Worm (Caenorhabditis elegans) whole organism, L1 larva: ENCODE results near the gene W03B1.9.
A peak's percentile ranks its signal among the peaks of the same experiment; 100 is the strongest.

ENCODE experiments used
- C34B4.2 ChIP-seq: sonication (generic microtip); optimal IDR thresholded peaks from 2 replicates; lab custom pipeline; 2017; ENCODE audit warnings: mild to moderate bottlenecking, missing genetic modification characterization, missing compliant biosample characterization
- ama-1 ChIP-seq: fragments of 150-350 bp; optimal IDR thresholded peaks from 2 replicates; lab custom pipeline; 2014
- blmp-1 ChIP-seq: fragments of 150-350 bp; optimal IDR thresholded peaks from 2 replicates; lab custom pipeline; 2014; ENCODE audit warnings: missing biosample characterization, missing genetic modification characterization
- ceh-8 ChIP-seq: fragments of 200-800 bp; sonication (Bioruptor generic); optimal IDR thresholded peaks from 2 replicates; lab custom pipeline; 2018; ENCODE audit warnings: mild to moderate bottlenecking, missing genetic modification characterization, moderate library complexity, missing compliant biosample characterization
- ceh-82 ChIP-seq, 3 experiments: fragments of 150-350 bp in 1 of 3; sonication (generic microtip) in 2 of 3; optimal IDR thresholded peaks; 2 replicates each; lab custom pipeline; 2014 to 2017; ENCODE audit warnings: missing biosample characterization in 3 of 3, missing genetic modification characterization in 3 of 3
- ces-1 ChIP-seq: fragments of 150-350 bp; optimal IDR thresholded peaks from 2 replicates; lab custom pipeline; 2014; ENCODE audit warnings: missing biosample characterization, missing genetic modification reagents, missing genetic modification characterization
- dpl-1 ChIP-seq, 3 experiments: fragments of 150-350 bp in 2 of 3; sonication (generic microtip) in 1 of 3; optimal IDR thresholded peaks; 2 replicates each; lab custom pipeline; 2014 to 2017; ENCODE audit warnings: missing biosample characterization in 3 of 3, missing genetic modification characterization in 3 of 3, missing genetic modification reagents in 3 of 3
- dsc-1 ChIP-seq: sonication (generic microtip); optimal IDR thresholded peaks from 2 replicates; lab custom pipeline; 2016; ENCODE audit warnings: mild to moderate bottlenecking, missing genetic modification characterization, missing compliant biosample characterization
- efl-1 ChIP-seq, 4 experiments: fragments of 150-350 bp; optimal IDR thresholded peaks in 3 of 4; peaks in 1 of 4; 1 replicate in 1 of 4; 2 replicates in 3 of 4; lab custom pipeline; 2014; ENCODE audit warnings: missing biosample characterization in 2 of 4, missing genetic modification characterization in 2 of 4, missing genetic modification reagents in 2 of 4
- elt-3 ChIP-seq, 6 experiments: fragments of 150-350 bp in 1 of 6; sonication (generic microtip); optimal IDR thresholded peaks; 2 replicates each; lab custom pipeline; 2017 to 2018; ENCODE audit warnings: missing biosample characterization in 6 of 6, missing genetic modification characterization in 6 of 6, inconsistent platforms in 1 of 6
- ets-5 ChIP-seq: fragments of 200-800 bp; sonication (Bioruptor generic); IDR thresholded peaks from 2 replicates; pipeline ENCODE4 v1.3.6; 2022; ENCODE audit warnings: missing genetic modification characterization, missing compliant biosample characterization
- fos-1 ChIP-seq: fragments of 150-350 bp; optimal IDR thresholded peaks from 2 replicates; lab custom pipeline; 2014; ENCODE audit warnings: missing biosample characterization, missing genetic modification characterization
- grh-1 ChIP-seq: fragments of 200-800 bp; sonication (Bioruptor generic); IDR thresholded peaks from 2 replicates; pipeline ENCODE4 v1.3.6; 2022; ENCODE audit warnings: missing genetic modification reagents, missing genetic modification characterization, missing compliant biosample characterization
- hpl-2 ChIP-seq: fragments of 150-350 bp; optimal IDR thresholded peaks from 2 replicates; lab custom pipeline; 2014; ENCODE audit warnings: missing biosample characterization, missing genetic modification reagents, missing genetic modification characterization
- jun-1 ChIP-seq: fragments of 150-350 bp; optimal IDR thresholded peaks from 2 replicates; lab custom pipeline; 2014; ENCODE audit warnings: missing biosample characterization, missing genetic modification reagents, missing genetic modification characterization
- lin-13 ChIP-seq: fragments of 150-350 bp; optimal IDR thresholded peaks from 2 replicates; lab custom pipeline; 2014; ENCODE audit warnings: missing biosample characterization, missing genetic modification reagents, missing genetic modification characterization
- lin-14 ChIP-seq: fragments of 200-800 bp; sonication (Bioruptor generic); optimal IDR thresholded peaks from 2 replicates; lab custom pipeline; 2018; ENCODE audit warnings: mild to moderate bottlenecking, missing genetic modification characterization, moderate library complexity, missing compliant biosample characterization
- lin-35 ChIP-seq, 2 experiments: fragments of 150-350 bp; optimal IDR thresholded peaks; 2 replicates each; lab custom pipeline; 2014; ENCODE audit warnings: missing biosample characterization in 2 of 2, missing genetic modification characterization in 2 of 2, missing genetic modification reagents in 2 of 2
- lin-39 ChIP-seq: fragments of 150-350 bp; optimal IDR thresholded peaks from 2 replicates; lab custom pipeline; 2014; ENCODE audit warnings: missing biosample characterization, missing genetic modification reagents, missing genetic modification characterization
- lir-3 ChIP-seq: sonication (generic microtip); optimal IDR thresholded peaks from 2 replicates; lab custom pipeline; 2016; ENCODE audit warnings: mild to moderate bottlenecking, missing genetic modification characterization, moderate library complexity, missing compliant biosample characterization; ENCODE audit not compliant: poor library complexity
- lsy-2 ChIP-seq, 2 experiments: fragments of 150-350 bp; optimal IDR thresholded peaks; 2 replicates each; lab custom pipeline; 2014; ENCODE audit warnings: missing biosample characterization in 2 of 2, missing genetic modification characterization in 2 of 2
- mab-9 ChIP-seq: fragments of 200-800 bp; sonication (Bioruptor generic); IDR thresholded peaks from 2 replicates; pipeline ENCODE4 v1.3.6; 2022; ENCODE audit warnings: missing genetic modification reagents, missing genetic modification characterization, missing compliant biosample characterization
- mdl-1 ChIP-seq, 2 experiments: fragments of 150-350 bp; optimal IDR thresholded peaks; 2 replicates each; lab custom pipeline; 2014 to 2017; ENCODE audit warnings: missing biosample characterization in 2 of 2, missing genetic modification characterization in 2 of 2, inconsistent platforms in 1 of 2
- mep-1 ChIP-seq: fragments of 150-350 bp; optimal IDR thresholded peaks from 2 replicates; lab custom pipeline; 2014; ENCODE audit warnings: missing biosample characterization, missing genetic modification characterization
- nhr-11 ChIP-seq: fragments of 150-350 bp; optimal IDR thresholded peaks from 2 replicates; lab custom pipeline; 2014; ENCODE audit warnings: missing biosample characterization, missing genetic modification characterization
- nhr-12 ChIP-seq: sonication (generic microtip); optimal IDR thresholded peaks from 2 replicates; lab custom pipeline; 2017; ENCODE audit warnings: missing biosample characterization, missing genetic modification characterization
- nhr-20 ChIP-seq: sonication (generic microtip); optimal IDR thresholded peaks from 2 replicates; lab custom pipeline; 2016; ENCODE audit warnings: mild to moderate bottlenecking, missing genetic modification characterization, missing compliant biosample characterization
- nhr-47 ChIP-seq: sonication (generic microtip); optimal IDR thresholded peaks from 2 replicates; lab custom pipeline; 2016; ENCODE audit warnings: mild to moderate bottlenecking, missing genetic modification characterization, moderate library complexity, missing compliant biosample characterization
- nhr-71 ChIP-seq: sonication (generic microtip); optimal IDR thresholded peaks from 2 replicates; lab custom pipeline; 2016; ENCODE audit warnings: mild to moderate bottlenecking, missing genetic modification characterization, moderate library complexity, missing compliant biosample characterization
- nhr-77 ChIP-seq: fragments of 150-350 bp; optimal IDR thresholded peaks from 2 replicates; lab custom pipeline; 2014; ENCODE audit warnings: missing biosample characterization, missing genetic modification characterization
- nhr-85 ChIP-seq: sonication (generic microtip); peaks from one replicate; lab custom pipeline; 2016; ENCODE audit warnings: missing genetic modification characterization, inconsistent platforms, missing compliant biosample characterization
- nhr-90 ChIP-seq: sonication (generic microtip); optimal IDR thresholded peaks from 2 replicates; lab custom pipeline; 2016; ENCODE audit warnings: mild to moderate bottlenecking, missing genetic modification characterization, missing compliant biosample characterization; ENCODE audit not compliant: poor library complexity
- pax-3 ChIP-seq: fragments of 200-800 bp; sonication (Bioruptor generic); optimal IDR thresholded peaks from 2 replicates; lab custom pipeline; 2018; ENCODE audit warnings: mild to moderate bottlenecking, missing genetic modification characterization, moderate library complexity, missing compliant biosample characterization
- rnt-1 ChIP-seq: sonication (generic microtip); optimal IDR thresholded peaks from 2 replicates; lab custom pipeline; 2016; ENCODE audit warnings: mild to moderate bottlenecking, missing genetic modification characterization, moderate library complexity, missing compliant biosample characterization
- skn-1 ChIP-seq: fragments of 150-350 bp; optimal IDR thresholded peaks from 2 replicates; lab custom pipeline; 2014; ENCODE audit warnings: missing biosample characterization, missing genetic modification characterization
- snpc-4 ChIP-seq: fragments of 150-350 bp; optimal IDR thresholded peaks from 2 replicates; lab custom pipeline; 2014; ENCODE audit warnings: missing biosample characterization, missing genetic modification characterization
- snu-23 ChIP-seq: sonication (generic microtip); optimal IDR thresholded peaks from 2 replicates; lab custom pipeline; 2016; ENCODE audit warnings: missing genetic modification characterization, missing compliant biosample characterization
- sox-4 ChIP-seq: sonication (generic microtip); optimal IDR thresholded peaks from 2 replicates; lab custom pipeline; 2016; ENCODE audit warnings: missing genetic modification characterization, missing compliant biosample characterization
- sup-37 ChIP-seq: fragments of 200-800 bp; sonication (Bioruptor generic); optimal IDR thresholded peaks from 2 replicates; lab custom pipeline; 2018; ENCODE audit warnings: mild to moderate bottlenecking, missing genetic modification characterization, missing compliant biosample characterization
- swsn-7 ChIP-seq: sonication (generic microtip); optimal IDR thresholded peaks from 2 replicates; lab custom pipeline; 2016; ENCODE audit warnings: missing genetic modification characterization, missing compliant biosample characterization
- tbx-2 ChIP-seq: sonication (generic microtip); optimal IDR thresholded peaks from 2 replicates; lab custom pipeline; 2016; ENCODE audit warnings: missing genetic modification characterization, missing compliant biosample characterization
- unc-130 ChIP-seq: fragments of 150-350 bp; optimal IDR thresholded peaks from 2 replicates; lab custom pipeline; 2017; ENCODE audit warnings: missing biosample characterization, missing genetic modification characterization, inconsistent platforms
- vab-15 ChIP-seq: sonication (generic microtip); optimal IDR thresholded peaks from 2 replicates; lab custom pipeline; 2017; ENCODE audit warnings: missing genotype, mild to moderate bottlenecking, missing genetic modification characterization, missing compliant biosample characterization
- xbp-1 ChIP-seq: sonication (generic microtip); optimal IDR thresholded peaks from 2 replicates; lab custom pipeline; 2016; ENCODE audit warnings: missing genetic modification characterization, missing compliant biosample characterization
- ztf-4 ChIP-seq: fragments of 150-350 bp; optimal IDR thresholded peaks from 2 replicates; lab custom pipeline; 2014; ENCODE audit warnings: missing biosample characterization, missing genetic modification characterization

The W03B1.9 gene

DNA sequence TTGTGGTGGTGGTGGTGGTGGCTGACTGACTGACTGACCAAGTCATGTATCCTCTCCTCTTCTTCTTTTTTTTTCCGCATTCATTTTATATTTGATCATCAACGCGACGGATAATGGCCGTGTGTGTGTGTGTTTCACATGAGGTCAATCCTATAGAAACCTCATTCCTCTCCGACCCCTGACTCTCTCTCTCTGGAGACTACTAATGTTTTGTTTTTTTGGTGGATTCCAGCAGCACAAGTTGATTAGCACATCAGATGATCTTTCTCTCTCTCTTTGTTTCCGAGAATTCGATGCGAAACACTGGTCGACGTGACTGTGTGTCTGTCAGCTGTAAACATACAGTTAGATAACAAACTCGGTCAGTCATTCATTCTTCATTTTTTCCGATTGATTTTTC is 48.3 kb upstream of the W03B1.9 start, which contains the start of gene Y24D9A.7 (continued):
- TF ChIP-seq mab-9 (GFP tag; lab: Robert Waterston, UW) (no peak), rnt-1 (tag; lab: Kevin White, UChicago) (peak; percentile 8), lir-3 (tag; lab: Kevin White, UChicago) (no peak), lsy-2 (tag; optimal IDR thresholded peaks at IDR 0.05; lab: Kevin White, UChicago) (peak in 1 of 2 experiments; percentile 3), dpl-1 (GFP tag; optimal IDR thresholded peaks at IDR 0.05; lab: Kevin White, UChicago) (peak in 2 of 3 experiments; percentile 7 to 12), nhr-71 (peak; percentile 61), nhr-12 (tag; lab: Kevin White, UChicago) (no peak), hpl-2 (GFP tag; lab: Kevin White, UChicago) (no peak), nhr-20 (peak; percentile 22), efl-1 (optimal IDR thresholded peaks at IDR 0.05; lab: Kevin White, UChicago) (no peak), efl-1 (GFP tag; optimal IDR thresholded peaks at IDR 0.05 in 1 of 2; lab: Kevin White, UChicago) (peak in 1 of 2 experiments; percentile 92)

DNA sequence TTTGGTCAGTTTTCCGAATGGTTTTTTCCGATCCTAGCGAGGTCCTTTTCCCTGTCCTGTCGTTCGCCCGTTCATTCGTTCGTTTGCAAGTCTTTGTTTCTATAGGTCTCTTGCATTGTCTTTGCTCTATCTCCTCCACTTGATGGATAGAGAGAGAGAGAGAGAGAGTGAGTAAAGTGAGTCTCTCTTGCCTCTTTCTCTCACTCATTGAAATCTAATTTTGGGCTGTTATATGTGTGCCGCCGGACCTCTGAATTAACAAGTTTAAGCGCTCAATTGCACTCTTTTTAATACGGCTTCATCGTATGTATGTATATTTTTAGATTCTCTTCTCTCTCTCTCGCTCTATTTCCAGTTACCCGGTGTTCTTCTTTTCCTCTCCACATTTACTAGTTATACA is 47.1 kb upstream of the W03B1.9 start:
- peak in 1 of 2 experiments; percentile 22 for TF ChIP-seq lsy-2 (tag; optimal IDR thresholded peaks at IDR 0.05; lab: Kevin White, UChicago)
- TF ChIP-seq ets-5 (GFP tag; lab: Robert Waterston, UW) = no peak
- TF ChIP-seq lin-14 = peak; percentile 73
- peak; percentile 2 for TF ChIP-seq mep-1 (tag; lab: Kevin White, UChicago)
- TF ChIP-seq nhr-47 (tag; lab: Kevin White, UChicago) = peak; percentile 14
- TF ChIP-seq efl-1 (optimal IDR thresholded peaks at IDR 0.05; lab: Kevin White, UChicago) = no peak
- TF ChIP-seq efl-1 (GFP tag; optimal IDR thresholded peaks at IDR 0.05 in 1 of 2; lab: Kevin White, UChicago) = peak in 1 of 2 experiments; percentile 84
- TF ChIP-seq tbx-2 (tag; lab: Kevin White, UChicago) = peak; percentile 2
- TF ChIP-seq vab-15 (tag; lab: Kevin White, UChicago) = no peak
- TF ChIP-seq rnt-1 (tag; lab: Kevin White, UChicago) = peak; percentile 24

DNA sequence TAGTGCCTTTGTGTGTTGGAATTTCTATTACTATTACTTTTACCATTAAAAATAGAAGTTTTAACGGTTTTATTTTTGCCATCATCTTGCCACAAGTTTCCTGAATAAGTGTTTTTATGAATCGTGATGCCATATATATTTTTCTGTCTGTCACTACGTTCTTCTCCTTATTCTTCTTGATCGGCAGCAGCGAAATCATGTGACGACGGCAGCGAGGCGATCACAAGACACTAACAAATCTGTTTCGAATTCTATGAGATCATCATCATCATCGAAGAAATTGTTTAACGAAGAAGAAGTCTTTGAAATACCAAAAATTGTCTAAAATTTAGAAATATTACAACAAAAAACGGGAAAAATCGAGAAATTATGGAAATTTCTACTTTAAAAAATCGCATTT is 45.6 kb upstream of the W03B1.9 start:
- peak; percentile 85 for TF ChIP-seq unc-130 (tag; lab: Kevin White, UChicago)
- TF ChIP-seq lin-13 (GFP tag; lab: Kevin White, UChicago) = peak; percentile 46
- TF ChIP-seq ceh-8 = no peak
- peak; percentile 7 to 75 for TF ChIP-seq lin-35 (GFP tag; optimal IDR thresholded peaks at IDR 0.05; lab: Kevin White, UChicago)
- TF ChIP-seq C34B4.2 (tag; lab: Kevin White, UChicago) = no peak
- no peak for TF ChIP-seq ces-1 (GFP tag; lab: Kevin White, UChicago)
- peak; percentile 16 to 54 (median 33) for TF ChIP-seq dpl-1 (GFP tag; optimal IDR thresholded peaks at IDR 0.05; lab: Kevin White, UChicago)
- peak; percentile 37 for TF ChIP-seq pax-3 (tag; lab: Kevin White, UChicago)
- TF ChIP-seq blmp-1 (tag; lab: Kevin White, UChicago) = peak; percentile 88
- no peak for TF ChIP-seq nhr-77
- peak in 2 of 6 experiments; percentile 55 to 92 for TF ChIP-seq elt-3 (tag; optimal IDR thresholded peaks at IDR 0.05; lab: Kevin White, UChicago)
- peak; percentile 24 for TF ChIP-seq lir-3 (tag; lab: Kevin White, UChicago)
- TF ChIP-seq sup-37 (GFP tag; lab: Kevin White, UChicago) = no peak
- TF ChIP-seq tbx-2 (tag; lab: Kevin White, UChicago) = peak; percentile 37
- TF ChIP-seq skn-1 (tag; lab: Kevin White, UChicago) = peak; percentile 67
- TF ChIP-seq snpc-4 (tag; lab: Kevin White, UChicago) = peak; percentile 25
- no peak for TF ChIP-seq jun-1
- no peak for TF ChIP-seq ama-1
- TF ChIP-seq mep-1 (tag; lab: Kevin White, UChicago) = peak; percentile 54
- TF ChIP-seq mdl-1 (tag; optimal IDR thresholded peaks at IDR 0.05; lab: Kevin White, UChicago) = peak in 1 of 2 experiments; percentile 78
- no peak for TF ChIP-seq fos-1 (tag; lab: Kevin White, UChicago)
- TF ChIP-seq xbp-1 (tag; lab: Kevin White, UChicago) = peak; percentile 6
- peak in 1 of 2 experiments; percentile 27 for TF ChIP-seq efl-1 (optimal IDR thresholded peaks at IDR 0.05; lab: Kevin White, UChicago)
- peak; percentile 9 to 45 for TF ChIP-seq efl-1 (GFP tag; optimal IDR thresholded peaks at IDR 0.05 in 1 of 2; lab: Kevin White, UChicago)
- peak; percentile 1 for TF ChIP-seq nhr-11 (tag; lab: Kevin White, UChicago)
- peak in 1 of 3 experiments; percentile 5 for TF ChIP-seq ceh-82 (tag; optimal IDR thresholded peaks at IDR 0.05; lab: Kevin White, UChicago)
- peak; percentile 66 for TF ChIP-seq nhr-47 (tag; lab: Kevin White, UChicago)
- no peak for TF ChIP-seq lin-39 (tag; lab: Kevin White, UChicago)
- peak; percentile 82 for TF ChIP-seq nhr-90
- TF ChIP-seq snu-23 (GFP tag; lab: Kevin White, UChicago) = peak; percentile 87
- TF ChIP-seq nhr-85 (tag; lab: Kevin White, UChicago) = peak; percentile 96
- TF ChIP-seq ztf-4 (tag; lab: Kevin White, UChicago) = peak; percentile 39
- peak; percentile 38 for TF ChIP-seq swsn-7
- peak; percentile 64 to 71 for TF ChIP-seq lsy-2 (tag; optimal IDR thresholded peaks at IDR 0.05; lab: Kevin White, UChicago)
- peak; percentile 51 for TF ChIP-seq dsc-1 (tag; lab: Kevin White, UChicago)
- TF ChIP-seq nhr-20 = peak; percentile 85
- TF ChIP-seq grh-1 = peak; percentile 60
- TF ChIP-seq nhr-71 = peak; percentile 89
- TF ChIP-seq sox-4 (tag; lab: Kevin White, UChicago) = peak; percentile 37
